Worm (Caenorhabditis elegans): ENCODE measurements around the gene str-236.

ce11 chrV:1553004-1553403 is 25.1 kb upstream of the str-236 start, which contains the start of gene srsx-8:
- no peak for TF ChIP-seq ama-1 (optimal IDR thresholded peaks at IDR 0.05)
- TF ChIP-seq sdc-2 (tag; optimal IDR thresholded peaks at IDR 0.05): no peak
- TF ChIP-seq npax-4 (tag; optimal IDR thresholded peaks at IDR 0.05): no peak
- no peak for TF ChIP-seq syd-9 (tag; optimal IDR thresholded peaks at IDR 0.05)
- TF ChIP-seq ahr-1 (tag; optimal IDR thresholded peaks at IDR 0.05): no peak
- no peak for TF ChIP-seq nhr-11 (tag; optimal IDR thresholded peaks at IDR 0.05)
- TF ChIP-seq madf-2 (tag; optimal IDR thresholded peaks at IDR 0.05): no peak

All from whole organism, late embryonic.